Fruit fly (Drosophila melanogaster) whole organism, wandering third instar larva: ENCODE results near the gene prd1.

Experiments used
- Abd-B ChIP-seq: fragments of >200 bp; optimal IDR thresholded peaks from 2 replicates; lab custom pipeline; 2017; ENCODE audit warnings: missing biosample characterization, missing genetic modification characterization
- CG32264 ChIP-seq: fragments of 200-800 bp; sonication (Bioruptor generic); optimal IDR thresholded peaks from 2 replicates; lab custom pipeline; 2016; ENCODE audit warnings: missing biosample characterization, missing genetic modification characterization
- CG9705 ChIP-seq: fragments of 200-800 bp; sonication (Bioruptor generic); optimal IDR thresholded peaks from 2 replicates; lab custom pipeline; 2018; ENCODE audit warnings: missing biosample characterization, mild to moderate bottlenecking, missing genetic modification characterization
- CrebA ChIP-seq: fragments of 200-800 bp; sonication (Bioruptor generic); optimal IDR thresholded peaks from 2 replicates; lab custom pipeline; 2016; ENCODE audit warnings: missing biosample characterization, mild to moderate bottlenecking, missing genetic modification characterization, borderline replicate concordance
- Dif ChIP-seq: fragments of 200-275, 200-300 bp; sonication (Bioruptor generic); optimal IDR thresholded peaks from 2 replicates; lab custom pipeline; 2018; ENCODE audit warnings: missing biosample characterization, missing genetic modification characterization; ENCODE audit not compliant: partially characterized antibody
- GATAd ChIP-seq: sonication (Bioruptor generic); optimal IDR thresholded peaks from 2 replicates; lab custom pipeline; 2016; ENCODE audit warnings: missing biosample characterization, missing genetic modification characterization
- HLH106 ChIP-seq: fragments of 200-800 bp; optimal IDR thresholded peaks from 3 replicates; lab custom pipeline; 2019; ENCODE audit warnings: missing biosample characterization, mild to moderate bottlenecking, missing genetic modification characterization, moderate library complexity
- Hnf4 ChIP-seq: fragments of 200-800 bp; sonication (Bioruptor generic); optimal IDR thresholded peaks from 2 replicates; lab custom pipeline; 2016; ENCODE audit warnings: missing biosample characterization, mild to moderate bottlenecking, missing genetic modification characterization
- Hr83 ChIP-seq: fragments of 200-300 bp; sonication (Bioruptor generic); optimal IDR thresholded peaks from 2 replicates; lab custom pipeline; 2016; ENCODE audit warnings: missing biosample characterization, mild to moderate bottlenecking, missing genetic modification characterization, moderate library complexity; ENCODE audit not compliant: poor library complexity, severe bottlenecking
- Jra ChIP-seq: sonication (Bioruptor generic); optimal IDR thresholded peaks from 2 replicates; lab custom pipeline; 2016; ENCODE audit warnings: missing biosample characterization, missing genetic modification characterization
- Mio ChIP-seq: sonication (Bioruptor generic); optimal IDR thresholded peaks from 2 replicates; lab custom pipeline; 2016; ENCODE audit warnings: missing biosample characterization, missing genetic modification characterization
- N ChIP-seq: fragments of >200 bp; optimal IDR thresholded peaks from 2 replicates; lab custom pipeline; 2018; ENCODE audit warnings: missing biosample characterization, missing external identifiers, missing genetic modification characterization
- OdsH ChIP-seq: fragments of 200-800 bp; sonication (Bioruptor generic); optimal IDR thresholded peaks from 2 replicates; lab custom pipeline; 2016; ENCODE audit warnings: missing biosample characterization, mild to moderate bottlenecking, missing genetic modification characterization
- Rel ChIP-seq, 2 experiments: fragments of 200-800 bp; sonication (Bioruptor generic) in 1 of 2; optimal IDR thresholded peaks; 2 replicates in 1 of 2; 3 replicates in 1 of 2; lab custom pipeline; 2016 to 2019; ENCODE audit warnings: mild to moderate bottlenecking in 2 of 2, missing biosample characterization in 2 of 2, missing genetic modification characterization in 2 of 2, moderate library complexity in 1 of 2
- Sp1 ChIP-seq: fragments of 200-800 bp; sonication (Bioruptor generic); optimal IDR thresholded peaks from 3 replicates; lab custom pipeline; 2019; ENCODE audit warnings: missing biosample characterization, mild to moderate bottlenecking, missing genetic modification characterization, moderate library complexity
- Vsx2 ChIP-seq: fragments of 200-300, 225-300 bp; sonication (Bioruptor generic); optimal IDR thresholded peaks from 2 replicates; lab custom pipeline; 2018; ENCODE audit warnings: missing biosample characterization, missing genetic modification characterization; ENCODE audit not compliant: partially characterized antibody
- br ChIP-seq: fragments of 200-800 bp; sonication (Bioruptor generic); optimal IDR thresholded peaks from 2 replicates; lab custom pipeline; 2016; ENCODE audit warnings: missing biosample characterization, missing genetic modification characterization
- brk ChIP-seq: fragments of 200-800 bp; sonication (Bioruptor generic); optimal IDR thresholded peaks from 2 replicates; lab custom pipeline; 2016; ENCODE audit warnings: missing biosample characterization, mild to moderate bottlenecking, missing genetic modification characterization
- dl ChIP-seq, 2 experiments: fragments of 175-275, 200-275 bp in 1 of 2; fragments of 200-275 bp in 1 of 2; sonication (Bioruptor generic); optimal IDR thresholded peaks; lab custom pipeline; 2018; ENCODE audit warnings: mild to moderate bottlenecking in 2 of 2, missing biosample characterization in 2 of 2, missing genetic modification characterization in 2 of 2, moderate library complexity in 2 of 2; ENCODE audit not compliant: partially characterized antibody in 2 of 2, insufficient read depth in 1 of 2
- dmrt93B ChIP-seq: fragments of 200-800 bp; sonication (Bioruptor generic); optimal IDR thresholded peaks from 2 replicates; lab custom pipeline; 2018; ENCODE audit warnings: missing biosample characterization, mild to moderate bottlenecking, missing genetic modification characterization
- dsf ChIP-seq: sonication (Bioruptor generic); optimal IDR thresholded peaks from 2 replicates; lab custom pipeline; 2016; ENCODE audit warnings: missing biosample characterization, missing genetic modification characterization, borderline replicate concordance
- ey ChIP-seq: fragments of 200-800 bp; sonication (Bioruptor generic); optimal IDR thresholded peaks from 2 replicates; lab custom pipeline; 2016; ENCODE audit warnings: missing biosample characterization, missing genetic modification characterization
- foxo ChIP-seq, 2 experiments: fragments of 200-800 bp; sonication (Bioruptor generic); optimal IDR thresholded peaks; 2 replicates in 1 of 2; 3 replicates in 1 of 2; lab custom pipeline; 2016 to 2017; ENCODE audit warnings: missing biosample characterization in 2 of 2, missing genetic modification characterization in 2 of 2
- fru ChIP-seq: fragments of 200-800 bp; sonication (Bioruptor generic); optimal IDR thresholded peaks from 3 replicates; lab custom pipeline; 2016; ENCODE audit warnings: missing biosample characterization, mild to moderate bottlenecking, missing genetic modification characterization
- h ChIP-seq: fragments of 200-800 bp; sonication (Bioruptor generic); optimal IDR thresholded peaks from 3 replicates; lab custom pipeline; 2016; ENCODE audit warnings: missing biosample characterization, mild to moderate bottlenecking, missing genetic modification characterization
- jim ChIP-seq: fragments of 175-275, 200-325 bp; sonication (Bioruptor generic); optimal IDR thresholded peaks from 2 replicates; lab custom pipeline; 2016; ENCODE audit warnings: missing biosample characterization, mild to moderate bottlenecking, missing genetic modification characterization
- lola ChIP-seq: fragments of >200 bp; optimal IDR thresholded peaks from 2 replicates; lab custom pipeline; 2017; ENCODE audit warnings: missing biosample characterization, missing genetic modification characterization
- pan ChIP-seq: fragments of >200 bp; optimal IDR thresholded peaks from 2 replicates; lab custom pipeline; 2017
- psq ChIP-seq: fragments of 200-800 bp; sonication (Bioruptor generic); optimal IDR thresholded peaks from 3 replicates; lab custom pipeline; 2017; ENCODE audit warnings: missing biosample characterization, mild to moderate bottlenecking, missing genetic modification characterization, moderate library complexity
- rgr ChIP-seq: fragments of 200-800 bp; sonication (Bioruptor generic); optimal IDR thresholded peaks from 3 replicates; lab custom pipeline; 2016; ENCODE audit warnings: missing biosample characterization, mild to moderate bottlenecking, missing genetic modification characterization
- sage ChIP-seq: fragments of 200-800 bp; sonication (Bioruptor generic); optimal IDR thresholded peaks from 2 replicates; lab custom pipeline; 2016; ENCODE audit warnings: missing biosample characterization, mild to moderate bottlenecking, missing genetic modification characterization
- sv ChIP-seq: fragments of 200-800 bp; sonication (Bioruptor generic); optimal IDR thresholded peaks from 3 replicates; lab custom pipeline; 2016; ENCODE audit warnings: missing biosample characterization, missing genetic modification characterization
- tai ChIP-seq: sonication (Bioruptor generic); optimal IDR thresholded peaks from 2 replicates; lab custom pipeline; 2016; ENCODE audit warnings: missing biosample characterization, missing genetic modification characterization
- usp ChIP-seq: fragments of >200 bp; optimal IDR thresholded peaks from 2 replicates; lab custom pipeline; 2017; ENCODE audit warnings: missing biosample characterization, missing genetic modification characterization
- woc ChIP-seq: sonication (Bioruptor generic); optimal IDR thresholded peaks from 2 replicates; lab custom pipeline; 2016; ENCODE audit warnings: missing biosample characterization, mild to moderate bottlenecking, missing genetic modification characterization

prd1 gene

DNA sequence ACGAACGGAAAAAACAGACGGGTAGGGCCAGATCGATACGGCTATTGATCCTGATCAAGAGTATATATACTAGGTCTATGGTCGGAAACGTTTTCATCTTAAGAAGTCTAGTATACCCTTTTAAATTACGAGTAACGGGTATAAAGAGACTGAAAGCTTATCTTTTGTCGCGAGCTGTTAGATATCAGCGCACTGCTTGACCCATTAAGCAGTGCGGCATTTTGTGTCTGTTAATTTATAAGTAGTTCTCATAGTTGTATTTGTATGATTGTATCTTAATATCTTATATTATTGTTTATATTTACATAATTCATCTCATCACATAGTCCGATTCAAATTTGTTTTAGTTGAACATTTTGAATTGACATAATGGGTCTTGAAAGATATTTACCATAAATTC, 20.8 kb upstream of the prd1 start:
- no peak for TF ChIP-seq OdsH
- no peak for TF ChIP-seq Abd-B (GFP tag; lab: Kevin White, UChicago)
- no peak for TF ChIP-seq CrebA (GFP tag; lab: Kevin White, UChicago)
- TF ChIP-seq brk (GFP tag; lab: Kevin White, UChicago): no peak
- TF ChIP-seq br (GFP tag; lab: Kevin White, UChicago): no peak
- TF ChIP-seq Rel (GFP tag; optimal IDR thresholded peaks at IDR 0.05; lab: Kevin White, UChicago): no peak
- no peak for TF ChIP-seq Rel (tag; optimal IDR thresholded peaks at IDR 0.05; lab: Kevin White, UChicago)
- no peak for TF ChIP-seq Jra (GFP tag; lab: Kevin White, UChicago)
- TF ChIP-seq lola: no peak
- no peak for TF ChIP-seq GATAd
- no peak for TF ChIP-seq N (GFP tag; lab: Kevin White, UChicago)
- TF ChIP-seq pan (lab: Kevin White, UChicago): no peak
- no peak for TF ChIP-seq usp (GFP tag; lab: Kevin White, UChicago)
- no peak for TF ChIP-seq HLH106
- no peak for TF ChIP-seq Hnf4 (GFP tag; lab: Kevin White, UChicago)
- TF ChIP-seq CG9705 (GFP tag; lab: Kevin White, UChicago): no peak
- no peak for TF ChIP-seq foxo (GFP tag; optimal IDR thresholded peaks at IDR 0.05; lab: Kevin White, UChicago)
- no peak for TF ChIP-seq ey (GFP tag; lab: Kevin White, UChicago)
- no peak for TF ChIP-seq h
- TF ChIP-seq Mio (GFP tag; lab: Kevin White, UChicago): no peak
- TF ChIP-seq Vsx2 (GFP tag; lab: Kevin White, UChicago): no peak
- TF ChIP-seq, all 38 proteins: peak for 0

dm6 chr3R:11806753-11807152, 19.9 kb upstream of the prd1 start:
- TF ChIP-seq Vsx2 (GFP tag; lab: Kevin White, UChicago) (no peak), fru (GFP tag; lab: Kevin White, UChicago) (peak; percentile 46), dmrt93B (GFP tag; lab: Kevin White, UChicago) (no peak), HLH106 (peak; percentile 10), ey (GFP tag; lab: Kevin White, UChicago) (peak; percentile 12), Mio (GFP tag; lab: Kevin White, UChicago) (no peak), h (peak; percentile 32), foxo (GFP tag; optimal IDR thresholded peaks at IDR 0.05; lab: Kevin White, UChicago) (peak in 1 of 2 experiments; percentile 44), CG32264 (no peak), Dif (GFP tag; lab: Kevin White, UChicago) (no peak), br (GFP tag; lab: Kevin White, UChicago) (peak; percentile 27), rgr (peak; percentile 14), CrebA (GFP tag; lab: Kevin White, UChicago) (no peak)

dm6 chr3R:11805584-11805983, 18.8 kb upstream of the prd1 start:
- TF ChIP-seq h (peak; percentile 45), Abd-B (GFP tag; lab: Kevin White, UChicago) (no peak), br (GFP tag; lab: Kevin White, UChicago) (no peak), N (GFP tag; lab: Kevin White, UChicago) (no peak), dmrt93B (GFP tag; lab: Kevin White, UChicago) (no peak), OdsH (peak; percentile 10), CG32264 (no peak), tai (no peak), HLH106 (peak; percentile 63), rgr (peak; percentile 4), Vsx2 (GFP tag; lab: Kevin White, UChicago) (no peak), Hnf4 (GFP tag; lab: Kevin White, UChicago) (peak; percentile 22), CrebA (GFP tag; lab: Kevin White, UChicago) (peak; percentile 31), sv (GFP tag; lab: Kevin White, UChicago) (no peak), sage (GFP tag; lab: Kevin White, UChicago) (no peak), GATAd (no peak), dl (GFP tag; optimal IDR thresholded peaks at IDR 0.05; lab: Kevin White, UChicago; ENCODE audit: insufficient read depth in 1 of 2, partially characterized antibody in 2 of 2) (no peak), dsf (GFP tag; lab: Kevin White, UChicago) (no peak), pan (lab: Kevin White, UChicago) (no peak), Hr83 (GFP tag; lab: Kevin White, UChicago) (no peak), woc (GFP tag; lab: Kevin White, UChicago) (no peak), Jra (GFP tag; lab: Kevin White, UChicago) (peak; percentile 15), brk (GFP tag; lab: Kevin White, UChicago) (peak; percentile 24), foxo (GFP tag; optimal IDR thresholded peaks at IDR 0.05; lab: Kevin White, UChicago) (peak in 1 of 2 experiments; percentile 65), psq (GFP tag; lab: Kevin White, UChicago) (peak; percentile 2), jim (no peak), Mio (GFP tag; lab: Kevin White, UChicago) (no peak), Rel (GFP tag; optimal IDR thresholded peaks at IDR 0.05; lab: Kevin White, UChicago) (no peak), Rel (tag; optimal IDR thresholded peaks at IDR 0.05; lab: Kevin White, UChicago) (no peak), fru (GFP tag; lab: Kevin White, UChicago) (peak; percentile 44), ey (GFP tag; lab: Kevin White, UChicago) (peak; percentile 10), Sp1 (GFP tag; lab: Kevin White, UChicago) (peak; percentile 48)
